Worm (Caenorhabditis elegans) whole organism, dauer: ENCODE data around the gene acr-3.
A peak's percentile ranks its signal among the peaks of the same experiment; 100 is the strongest.

ENCODE experiments used
- unc-62 ChIP-seq: sonication (generic microtip); optimal IDR thresholded peaks from 2 replicates; lab custom pipeline; 2017; ENCODE audit warnings: missing biosample characterization, missing genetic modification reagents, missing genetic modification characterization

acr-3 gene

DNA sequence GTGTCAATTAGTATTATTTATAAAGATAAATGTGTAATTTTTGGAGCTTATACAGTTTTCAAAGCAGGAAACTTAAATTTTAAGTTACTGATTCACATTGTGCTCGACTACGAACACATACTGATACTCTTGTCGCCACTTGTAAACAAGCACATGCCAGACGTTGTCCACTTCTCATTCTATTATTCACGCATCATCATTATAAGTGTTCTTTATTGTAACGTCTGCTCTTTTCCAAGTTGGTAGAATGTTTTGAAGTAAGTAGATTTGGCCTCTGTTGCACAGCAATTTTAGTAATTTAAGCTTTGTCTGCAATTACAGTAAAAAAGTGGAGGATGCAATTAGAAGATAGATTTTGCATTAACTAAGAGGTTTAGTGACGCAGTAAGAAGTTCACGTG, 16.4 kb upstream of the acr-3 start:
- no peak for TF ChIP-seq unc-62 (GFP tag; lab: Kevin White, UChicago)

DNA sequence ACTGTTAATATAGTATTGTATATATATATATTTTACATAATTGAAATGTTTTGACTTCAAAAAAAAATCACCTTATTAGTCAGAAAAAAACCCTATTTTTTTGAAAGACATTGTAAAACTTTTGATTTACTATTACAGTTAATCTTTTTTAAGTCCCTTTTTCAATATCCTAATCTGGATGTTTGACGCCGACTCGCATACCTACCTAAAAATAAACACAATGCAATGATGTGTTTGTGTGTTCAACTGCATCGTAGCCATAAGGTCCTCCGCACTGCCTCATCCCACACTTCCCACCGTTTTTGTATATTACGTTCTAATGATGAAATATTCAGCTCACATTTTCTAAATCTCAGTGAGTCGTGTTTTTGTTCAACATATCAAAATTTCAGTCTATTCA, 16.0 kb upstream of the acr-3 start, which contains the start of gene F38B6.3:
Gene F38B6.3 (plus strand): TSS at position 301 of the 400 bp plus-strand sequence.
- TF ChIP-seq unc-62 (GFP tag; lab: Kevin White, UChicago): no peak

DNA sequence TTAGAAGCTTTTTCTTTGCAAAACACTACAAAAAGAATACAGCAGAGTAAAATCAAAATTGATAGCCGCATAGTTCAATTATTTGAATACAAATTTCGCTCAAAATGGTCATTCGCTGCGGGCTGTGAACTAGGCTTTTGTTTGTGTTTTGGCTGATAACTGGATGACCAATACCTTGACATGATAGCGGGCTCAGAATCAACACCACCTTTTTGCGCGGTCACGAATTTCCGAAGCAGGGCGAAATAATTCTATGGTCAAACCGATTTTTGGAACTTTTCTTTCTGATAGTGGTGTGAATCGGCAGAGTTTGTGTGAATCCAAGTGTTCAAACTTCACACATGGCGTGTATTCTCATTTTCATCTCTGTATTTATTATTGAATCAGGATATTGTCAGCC, 11.1 kb upstream of the acr-3 start, which contains the start of the genes F38B6.7 and F38B6.2:
Gene F38B6.7 (minus strand): TSS at position 101 of the 400 bp plus-strand sequence.
Gene F38B6.2 (plus strand): TSS at position 267 of the 400 bp plus-strand sequence.
- TF ChIP-seq unc-62 (GFP tag; lab: Kevin White, UChicago): no peak

DNA sequence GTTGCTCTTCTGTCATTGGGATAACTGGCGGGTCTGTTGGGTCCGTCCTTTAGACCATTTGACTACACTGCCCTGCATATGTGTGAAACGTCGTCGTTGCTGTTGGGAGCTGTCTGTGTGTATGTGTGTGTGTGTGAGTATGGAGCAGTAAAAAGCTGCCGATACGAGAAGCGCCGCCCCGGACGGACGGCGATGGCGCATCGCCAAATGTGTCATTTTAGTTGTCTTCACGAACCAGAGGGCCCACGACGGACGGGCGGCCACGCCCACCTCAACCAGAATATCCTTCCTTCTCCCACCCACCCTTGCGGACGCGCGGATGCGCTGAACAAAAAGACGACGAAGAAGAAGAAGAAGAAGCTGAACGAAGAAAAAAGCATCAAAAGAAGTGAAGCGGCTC, 7.1 kb upstream of the acr-3 start, which contains the start of gene acr-2:
Gene acr-2 (plus strand): TSS at position 301 of the 400 bp plus-strand sequence.
- TF ChIP-seq unc-62 (GFP tag; lab: Kevin White, UChicago): no peak

DNA sequence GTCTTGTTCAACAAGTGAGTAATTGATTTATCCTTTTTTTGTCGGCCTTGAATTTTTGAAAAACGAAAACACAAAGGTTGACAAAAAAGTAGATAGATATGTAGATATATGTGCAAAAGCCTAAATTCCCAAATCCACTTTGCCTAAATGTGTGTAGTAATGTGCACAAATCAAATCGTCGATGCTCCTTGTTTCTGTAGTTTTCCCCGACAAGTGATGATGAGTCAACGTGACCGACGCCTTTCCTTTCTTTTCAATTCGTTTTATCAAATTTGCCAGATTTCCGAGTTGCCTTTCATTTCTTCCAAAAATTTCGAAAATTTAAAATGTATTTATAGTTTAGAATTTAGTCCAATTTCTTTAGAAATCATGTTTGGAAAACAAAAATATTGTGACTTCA, 4.2 kb upstream of the acr-3 start:
- TF ChIP-seq unc-62 (GFP tag; lab: Kevin White, UChicago): no peak

DNA sequence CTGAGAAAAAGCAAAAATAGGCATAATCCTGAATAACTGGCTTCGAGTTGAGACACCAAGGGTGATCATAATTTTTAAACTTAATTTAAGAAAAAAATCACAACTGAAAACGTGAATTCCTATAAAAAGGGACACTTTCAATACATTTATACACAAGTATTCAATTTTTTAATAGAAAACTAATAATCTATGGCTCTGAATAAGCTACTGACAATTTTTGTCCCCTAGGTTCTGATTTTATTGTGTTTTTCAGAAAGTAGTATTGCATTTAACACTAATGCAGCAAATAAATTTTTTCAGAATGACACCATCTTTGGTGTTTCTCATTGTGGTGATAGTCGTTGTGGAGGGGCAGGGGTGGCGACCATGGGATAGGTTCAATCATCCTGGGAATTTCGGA, 3.9 kb downstream of the acr-3 start, which contains the start of gene nas-11:
Gene nas-11 (plus strand): TSS at position 301 of the 400 bp plus-strand sequence.
- no peak for TF ChIP-seq unc-62 (GFP tag; lab: Kevin White, UChicago)

DNA sequence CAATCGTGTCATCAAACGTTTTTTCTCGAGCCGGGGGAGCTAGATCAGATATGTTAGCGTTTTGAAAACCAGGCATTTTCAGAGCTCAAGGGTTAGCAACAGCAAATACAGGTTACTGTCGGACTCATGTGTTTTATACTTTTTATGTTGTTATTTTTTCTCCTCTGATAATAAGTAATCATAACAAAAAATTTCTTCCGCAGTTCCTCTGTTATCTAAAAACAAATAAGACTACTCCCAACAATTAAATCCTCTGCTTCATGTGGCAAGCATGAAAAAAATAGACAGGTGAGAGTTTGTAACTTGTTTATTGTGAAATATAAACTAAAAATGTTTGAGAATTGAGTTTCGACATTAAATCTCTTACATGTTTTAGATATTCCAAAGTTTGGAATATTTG, 9.3 kb downstream of the acr-3 start, which contains the start of gene smf-2:
Gene smf-2 (minus strand): TSS at position 101 of the 400 bp plus-strand sequence.
- no peak for TF ChIP-seq unc-62 (GFP tag; lab: Kevin White, UChicago)

DNA sequence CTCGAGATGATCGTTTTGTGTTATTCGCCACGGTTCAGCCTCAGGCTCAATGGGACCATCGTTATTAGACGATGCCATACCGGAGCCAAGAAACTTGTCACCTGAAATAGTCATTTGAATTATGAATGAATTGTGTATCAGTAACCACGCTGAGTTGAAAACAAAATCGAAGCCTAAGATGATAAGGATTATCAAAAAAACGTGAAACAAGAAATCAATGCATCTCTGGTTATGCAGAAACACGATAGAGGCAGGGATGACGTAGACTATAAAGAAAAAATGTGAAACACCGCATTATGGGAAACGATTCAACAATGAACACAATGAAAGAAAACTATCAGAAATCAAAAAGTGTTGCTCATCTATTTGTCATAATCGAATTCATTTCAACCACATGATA, 13.6 kb downstream of the acr-3 start, which contains the start of gene smf-1:
Gene smf-1 (minus strand): TSS at position 101 of the 400 bp plus-strand sequence.
- TF ChIP-seq unc-62 (GFP tag; lab: Kevin White, UChicago): no peak

DNA sequence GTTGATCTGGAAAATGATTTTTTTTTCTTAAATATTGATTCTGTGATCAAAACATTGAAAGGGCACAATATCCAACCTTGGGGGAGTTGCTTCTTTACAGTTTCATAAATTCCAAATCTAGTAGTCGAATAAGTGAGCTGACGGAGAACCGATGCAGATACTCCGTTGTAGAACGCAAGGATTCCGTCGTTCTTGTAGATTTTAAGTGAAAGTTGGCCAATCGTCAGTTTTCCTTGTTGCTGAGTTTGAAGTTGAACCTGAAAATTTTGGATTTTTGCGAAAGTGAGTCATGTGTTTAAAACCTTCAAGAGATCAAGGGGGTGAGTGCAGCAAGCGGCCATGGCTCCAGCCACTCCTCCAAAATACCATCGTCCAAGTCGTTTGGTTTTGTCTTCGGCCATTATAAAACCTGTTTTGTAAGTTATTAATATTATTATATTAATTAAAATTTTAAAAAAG, 16.0 kb downstream of the acr-3 start, which contains the start of gene slc-25A10:
Gene slc-25A10 (minus strand): TSS at position 409 of the 459 bp plus-strand sequence.
- TF ChIP-seq unc-62 (GFP tag; lab: Kevin White, UChicago): no peak

DNA sequence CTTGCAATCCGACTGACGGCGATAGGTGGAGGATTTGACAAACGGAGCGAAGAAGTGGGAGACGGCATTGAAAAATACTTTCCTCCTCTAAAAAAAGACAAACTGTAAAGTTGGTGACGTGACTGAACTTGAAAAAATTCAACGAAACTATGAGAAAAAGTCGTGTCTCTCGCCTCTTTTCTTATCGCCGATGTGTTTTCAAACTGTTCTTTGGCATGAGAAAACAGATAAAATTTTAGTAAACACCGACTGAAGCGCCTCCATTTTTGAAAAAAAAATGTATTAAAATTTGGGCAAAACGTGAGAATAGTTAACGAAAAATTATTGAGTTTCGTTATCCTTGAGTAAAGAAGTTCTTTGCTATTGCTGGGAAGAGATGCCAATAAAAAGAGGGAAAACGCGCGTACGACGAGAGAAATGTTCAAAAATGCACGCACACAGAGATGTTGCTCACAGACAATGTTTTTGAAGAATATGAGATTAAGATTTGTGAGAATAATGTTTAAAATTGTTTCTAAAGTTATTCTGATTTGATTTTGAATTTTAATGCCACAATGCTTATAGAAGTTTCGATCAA, 19.6 kb downstream of the acr-3 start:
- no peak for TF ChIP-seq unc-62 (GFP tag; lab: Kevin White, UChicago)

DNA sequence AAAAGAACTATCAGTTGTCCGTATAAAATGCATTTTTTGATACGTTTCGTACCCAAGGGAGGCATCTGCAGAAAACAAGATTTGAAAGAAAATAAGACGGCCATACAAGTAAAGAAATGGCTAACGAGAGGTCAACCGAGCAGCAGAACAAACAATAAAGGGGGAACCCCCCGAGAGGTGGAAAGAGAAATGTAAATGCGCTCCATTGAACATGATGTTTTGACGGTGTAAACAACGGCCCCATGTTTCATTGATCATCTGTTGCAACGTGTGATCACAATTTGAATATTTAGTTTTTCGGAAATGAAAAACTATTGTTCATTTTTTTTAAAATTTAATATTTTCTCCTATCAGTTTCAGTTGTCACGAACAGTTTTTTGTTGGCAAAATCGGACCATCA, 20.3 kb downstream of the acr-3 start, which contains the start of gene K11G12.6:
Gene K11G12.6 (minus strand): TSS at position 65 of the 400 bp plus-strand sequence.
- no peak for TF ChIP-seq unc-62 (GFP tag; lab: Kevin White, UChicago)

DNA sequence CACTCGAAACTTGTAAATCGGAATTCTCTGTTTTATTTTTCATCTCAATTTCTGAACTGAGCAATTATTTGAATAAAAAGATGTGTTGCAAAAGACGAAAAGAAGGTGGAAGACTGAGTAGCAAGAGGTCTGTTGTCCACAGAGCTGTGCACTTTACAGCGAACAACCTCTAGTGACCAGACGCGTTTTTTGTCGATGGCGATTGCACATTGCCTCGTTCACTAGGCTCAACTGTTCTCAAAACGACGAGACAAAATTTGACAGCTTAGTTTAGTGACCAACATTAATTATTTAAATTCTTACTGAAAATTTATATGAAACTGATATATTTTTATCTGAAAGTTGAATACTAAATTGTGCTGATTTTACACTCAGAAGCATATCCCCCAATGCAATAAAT, 23.9 kb downstream of the acr-3 start, which contains the start of gene R03E9.2:
Gene R03E9.2 (minus strand): TSS at position 101 of the 400 bp plus-strand sequence.
- no peak for TF ChIP-seq unc-62 (GFP tag; lab: Kevin White, UChicago)

DNA sequence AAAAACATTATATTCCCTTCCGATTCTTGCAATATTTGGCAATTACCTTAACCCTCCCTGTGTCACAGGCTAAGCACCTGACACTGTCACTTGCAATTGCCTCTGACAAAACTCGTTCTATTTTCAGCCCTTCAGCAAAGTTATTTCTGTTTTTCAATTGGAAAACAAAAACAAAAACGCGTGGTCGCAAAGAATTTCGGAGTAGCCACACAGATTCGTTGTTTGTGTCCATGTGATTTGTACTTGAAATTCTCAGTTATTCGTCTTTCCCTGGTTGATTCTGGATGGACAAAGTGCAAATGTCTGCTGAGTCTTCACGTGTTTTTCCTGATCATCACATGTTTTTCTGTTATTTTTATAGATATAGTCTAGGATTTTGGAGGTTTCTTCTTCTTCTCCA, 26.2 kb downstream of the acr-3 start:
- TF ChIP-seq unc-62 (GFP tag; lab: Kevin White, UChicago): no peak

DNA sequence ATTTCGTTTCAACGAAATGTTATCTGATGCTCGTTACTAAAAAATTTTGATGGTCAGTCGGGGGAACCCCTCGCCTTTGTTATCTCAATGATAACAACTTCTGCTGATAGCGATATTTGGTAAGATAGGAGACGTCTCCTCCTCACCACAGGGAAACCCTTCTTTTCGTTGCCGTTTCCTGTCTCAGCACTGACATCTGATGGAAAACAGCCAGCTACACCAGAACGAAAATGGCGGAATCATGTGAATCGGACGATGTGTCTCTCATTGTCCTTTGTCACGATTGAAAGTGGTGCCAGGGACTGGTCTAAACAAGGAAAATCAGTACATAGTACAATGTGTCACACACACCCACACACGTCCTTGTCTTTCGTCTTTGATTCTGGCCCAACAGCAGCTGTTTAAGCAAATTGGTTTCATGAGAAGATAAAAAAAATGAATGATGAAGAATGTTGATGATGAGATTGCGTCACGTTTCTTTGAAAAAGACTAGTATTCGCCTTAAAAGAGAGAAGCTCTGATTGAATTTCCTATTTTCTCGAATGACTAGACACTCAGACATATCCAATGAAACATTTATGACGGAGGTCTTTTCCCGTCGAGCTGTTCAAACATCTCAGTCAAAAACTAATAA, 27.1 kb downstream of the acr-3 start:
- no peak for TF ChIP-seq unc-62 (GFP tag; lab: Kevin White, UChicago)

DNA sequence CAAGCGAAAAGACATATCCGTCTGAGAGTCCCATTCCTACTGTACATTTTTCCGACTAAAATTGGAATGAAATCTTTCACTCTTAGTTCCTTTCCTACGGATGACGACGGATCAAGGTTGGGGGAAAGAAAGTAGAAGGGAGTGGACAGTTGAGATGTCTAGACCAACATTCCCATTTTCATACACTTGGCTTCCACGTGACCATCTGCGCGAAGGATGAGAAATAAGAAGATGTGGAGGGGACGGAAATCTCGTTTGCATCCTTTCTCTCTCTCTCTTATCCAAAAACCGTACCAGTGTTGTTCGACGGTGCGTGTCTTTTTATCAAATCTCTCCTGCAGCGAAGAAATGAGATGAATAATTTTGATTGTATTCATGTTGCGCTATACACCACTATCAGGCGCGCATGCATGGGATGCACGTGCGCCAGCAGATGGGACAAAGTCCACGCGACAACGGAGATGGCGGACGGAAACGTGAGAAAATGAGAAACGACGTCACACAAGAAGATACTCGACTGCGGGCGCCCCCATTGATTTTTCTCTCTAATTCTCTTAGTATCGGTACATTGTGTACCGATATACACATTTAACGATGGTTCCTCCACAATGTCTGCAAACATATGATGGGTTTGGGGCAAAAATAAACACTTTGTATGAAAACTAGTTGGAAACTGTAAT, 28.1 kb downstream of the acr-3 start:
- peak; percentile 18 for TF ChIP-seq unc-62 (GFP tag; lab: Kevin White, UChicago)

DNA sequence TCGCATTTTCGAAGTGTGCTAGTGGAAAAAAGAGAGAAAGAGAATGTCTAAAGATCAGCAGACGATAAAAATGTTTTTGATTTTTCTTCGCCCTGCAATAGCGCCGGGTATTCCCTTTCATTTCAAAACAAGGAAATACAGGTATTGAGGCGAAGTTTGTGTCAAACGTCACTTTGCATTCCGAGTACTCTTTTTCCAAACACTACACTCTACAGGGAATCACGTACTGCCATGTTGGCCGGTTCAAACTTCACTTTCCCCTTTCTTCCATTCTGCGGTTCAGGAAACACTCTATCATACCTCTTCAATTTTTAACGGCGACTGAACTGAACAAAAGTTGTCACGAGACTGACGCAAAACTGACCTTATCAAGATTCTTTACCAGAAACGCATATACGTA, 29.2 kb downstream of the acr-3 start:
- no peak for TF ChIP-seq unc-62 (GFP tag; lab: Kevin White, UChicago)
